Fruit fly (Drosophila melanogaster): ENCODE data around the gene CG32603.

Gene CG32603

DNA sequence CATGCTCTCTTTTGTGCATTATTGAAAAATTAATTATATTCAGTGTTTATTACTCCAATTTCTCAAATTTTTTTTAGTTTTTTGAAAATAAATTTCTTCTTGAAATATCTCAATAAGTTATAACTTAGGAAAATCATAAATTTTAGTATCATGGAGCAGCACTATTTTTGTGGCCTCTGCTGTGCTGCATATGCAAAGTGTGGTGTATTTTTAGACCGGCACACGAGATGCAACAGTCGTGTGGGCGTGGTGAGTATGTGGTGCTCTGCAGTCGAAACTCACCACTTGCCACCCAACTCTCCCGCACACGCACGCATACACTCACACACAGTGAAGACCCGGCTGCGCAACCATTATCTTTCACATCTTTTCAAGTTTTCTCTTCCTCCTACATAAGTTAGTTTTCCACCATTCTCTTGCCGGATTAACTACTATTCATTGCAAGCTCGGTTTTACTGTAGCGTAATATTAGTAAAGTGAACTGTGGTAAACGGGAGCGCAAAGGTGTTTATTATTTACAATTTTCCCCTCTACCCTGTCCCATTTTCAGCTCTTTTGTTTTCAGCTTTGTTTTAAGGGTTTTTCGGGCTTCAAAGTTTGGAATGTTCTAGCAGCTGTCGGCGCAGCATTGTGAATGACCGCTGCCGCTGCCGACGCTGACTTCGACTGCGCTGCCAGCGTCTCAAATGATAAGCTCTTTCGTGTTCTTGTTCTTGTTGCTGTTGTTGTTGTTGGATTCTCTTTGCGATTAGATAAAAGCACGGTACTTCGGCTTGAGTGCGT lies 24.3 kb downstream of the CG32603 start (continued):
- TF ChIP-seq eg (GFP tag; IDR thresholded peaks at IDR 0.05) (peak; percentile 84), Lpt (GFP tag; optimal IDR thresholded peaks at IDR 0.05) (peak; percentile 40), Hr4 (GFP tag; optimal IDR thresholded peaks at IDR 0.05) (peak; percentile 73), svp (GFP tag) (peak; percentile 87), Smox (GFP tag; optimal IDR thresholded peaks at IDR 0.05) (peak; percentile 71), Eip75B (GFP tag; optimal IDR thresholded peaks at IDR 0.05) (peak; percentile 85), fd85E (GFP tag; optimal IDR thresholded peaks at IDR 0.05) (peak; percentile 56), pdm3 (GFP tag; optimal IDR thresholded peaks at IDR 0.05) (peak; percentile 66), Gug (GFP tag; IDR thresholded peaks at IDR 0.05) (no peak; the same call in 1 of the 2 replicates), Met (GFP tag; optimal IDR thresholded peaks at IDR 0.05) (peak; percentile 83), CG11902 (GFP tag; optimal IDR thresholded peaks at IDR 0.05) (peak; percentile 30), cyc (GFP tag; optimal IDR thresholded peaks at IDR 0.05) (peak; percentile 65), CG15336 (GFP tag; IDR thresholded peaks at IDR 0.05) (peak; percentile 83), Eip78C (GFP tag) (peak; percentile 96), Sox14 (GFP tag; optimal IDR thresholded peaks at IDR 0.05) (peak; percentile 59), Hr39 (GFP tag; optimal IDR thresholded peaks at IDR 0.05) (peak; percentile 46), CG7368 (GFP tag; optimal IDR thresholded peaks at IDR 0.05) (peak; percentile 54), ss (GFP tag; optimal IDR thresholded peaks at IDR 0.05) (peak; percentile 62 to 72), salr (GFP tag; optimal IDR thresholded peaks at IDR 0.05) (peak; percentile 25 to 63), CG10631 (GFP tag; optimal IDR thresholded peaks at IDR 0.05) (peak; percentile 59), acj6 (GFP tag; optimal IDR thresholded peaks at IDR 0.05) (peak; percentile 74), CG6808 (GFP tag; optimal IDR thresholded peaks at IDR 0.05) (peak; percentile 74), Ets96B (tag; optimal IDR thresholded peaks at IDR 0.05) (peak; percentile 68)

DNA sequence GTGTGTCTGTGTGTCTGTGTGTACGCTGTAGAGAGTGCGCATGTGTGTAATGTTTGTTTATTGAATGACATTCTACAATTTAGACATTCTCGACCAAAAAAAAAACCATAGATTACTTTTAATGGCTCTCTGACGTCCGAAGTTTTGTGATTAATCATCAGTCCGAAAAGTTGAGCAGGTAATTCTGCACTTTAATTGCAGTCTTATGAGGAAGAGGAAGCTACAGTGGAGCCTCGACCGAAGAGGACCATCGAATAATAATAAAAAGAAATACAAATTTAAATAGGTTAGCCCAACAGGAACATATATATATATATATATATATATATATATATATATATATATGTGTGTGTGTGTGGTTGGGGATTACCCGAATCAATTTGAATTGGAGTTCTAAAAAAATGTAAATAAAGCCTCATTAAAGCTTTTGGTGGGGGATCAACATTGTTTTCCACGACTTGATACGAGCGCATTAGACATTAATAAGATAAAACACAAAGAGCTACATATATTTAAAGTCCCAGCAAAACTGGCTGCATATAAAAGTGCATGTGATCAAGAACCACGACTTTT lies 24.9 kb downstream of the CG32603 start:
- TF ChIP-seq Hr39 (GFP tag; optimal IDR thresholded peaks at IDR 0.05) (no peak), CG34406 (GFP tag; optimal IDR thresholded peaks at IDR 0.05) (peak; percentile 1), CG31627 (GFP tag; optimal IDR thresholded peaks at IDR 0.05) (peak; percentile 21), topi (GFP tag; optimal IDR thresholded peaks at IDR 0.05) (peak; percentile 26), svp (GFP tag) (peak; percentile 58), Smox (GFP tag; optimal IDR thresholded peaks at IDR 0.05) (peak; percentile 6), vri (GFP tag; optimal IDR thresholded peaks at IDR 0.05) (peak; percentile 11), CG10669 (GFP tag; optimal IDR thresholded peaks at IDR 0.05) (no peak), CG7368 (GFP tag; optimal IDR thresholded peaks at IDR 0.05) (no peak), Hr4 (GFP tag; optimal IDR thresholded peaks at IDR 0.05) (no peak), Eip78C (GFP tag) (peak; percentile 31), fkh (GFP tag; optimal IDR thresholded peaks at IDR 0.05) (peak; percentile 48), Lpt (GFP tag; optimal IDR thresholded peaks at IDR 0.05) (no peak), CG6808 (GFP tag; optimal IDR thresholded peaks at IDR 0.05) (no peak), Sox102F (GFP tag; optimal IDR thresholded peaks at IDR 0.05) (peak; percentile 11), Sox14 (GFP tag; optimal IDR thresholded peaks at IDR 0.05) (no peak)

DNA sequence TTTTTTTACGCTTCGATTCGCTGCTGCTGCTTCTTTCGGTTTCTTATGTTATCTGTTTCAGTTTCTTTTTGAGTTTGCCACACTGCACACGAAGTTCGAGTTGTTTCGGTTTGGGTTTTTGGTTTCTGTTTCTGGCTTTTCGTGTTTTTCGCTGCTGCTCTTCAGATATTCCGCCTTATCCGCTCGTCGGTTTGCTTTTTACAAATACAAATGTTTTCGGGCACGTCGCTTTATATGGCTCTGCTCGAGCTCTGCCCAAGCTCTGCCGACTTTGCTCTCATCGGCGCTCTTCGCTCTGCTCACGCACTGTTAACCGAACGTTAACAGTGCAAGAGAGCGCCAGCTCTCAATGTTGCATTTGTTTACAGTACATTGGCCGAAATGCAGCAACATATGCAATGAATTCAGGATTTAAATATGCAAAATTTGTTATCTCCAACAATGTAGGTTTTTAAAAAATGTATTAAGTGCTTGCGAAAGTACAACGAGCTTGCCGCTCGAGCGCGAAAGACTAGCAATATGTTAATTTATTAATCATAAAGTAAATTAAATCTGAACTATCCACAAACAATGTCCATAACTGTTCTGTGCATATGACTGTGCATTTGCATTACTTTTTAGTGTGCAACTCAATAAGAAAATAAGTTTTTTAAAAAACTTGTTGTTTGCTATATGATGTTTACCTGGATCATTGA lies 27.0 kb downstream of the CG32603 start:
- TF ChIP-seq Smox (GFP tag; optimal IDR thresholded peaks at IDR 0.05), result peak; percentile 15
- TF ChIP-seq CG15336 (GFP tag; IDR thresholded peaks at IDR 0.05), result peak; percentile 14
- no peak for TF ChIP-seq Eip75B (GFP tag; optimal IDR thresholded peaks at IDR 0.05)
- peak; percentile 41 for TF ChIP-seq acj6 (GFP tag; optimal IDR thresholded peaks at IDR 0.05)
- no peak for TF ChIP-seq CG16779 (tag; optimal IDR thresholded peaks at IDR 0.05)
- TF ChIP-seq CG10631 (GFP tag; optimal IDR thresholded peaks at IDR 0.05), result no peak
- no peak for TF ChIP-seq fd85E (GFP tag; optimal IDR thresholded peaks at IDR 0.05)
- TF ChIP-seq topi (GFP tag; optimal IDR thresholded peaks at IDR 0.05), result peak; percentile 6
- TF ChIP-seq Ets96B (tag; optimal IDR thresholded peaks at IDR 0.05), result no peak
- peak; percentile 40 for TF ChIP-seq CG4318 (GFP tag; optimal IDR thresholded peaks at IDR 0.05)
- peak; percentile 24 for TF ChIP-seq achi (GFP tag; optimal IDR thresholded peaks at IDR 0.05)
- TF ChIP-seq esn (GFP tag; optimal IDR thresholded peaks at IDR 0.05), result peak; percentile 14
- TF ChIP-seq Hr4 (GFP tag; optimal IDR thresholded peaks at IDR 0.05), result peak; percentile 48
- TF ChIP-seq dac (GFP tag; optimal IDR thresholded peaks at IDR 0.05), result no peak
- no peak for TF ChIP-seq Hr38 (GFP tag; optimal IDR thresholded peaks at IDR 0.05)
- peak; percentile 46 for TF ChIP-seq CG6808 (GFP tag; optimal IDR thresholded peaks at IDR 0.05)
- no peak for TF ChIP-seq CG34406 (GFP tag; optimal IDR thresholded peaks at IDR 0.05)
- no peak for TF ChIP-seq CG8319 (GFP tag; optimal IDR thresholded peaks at IDR 0.05)
- TF ChIP-seq Sox102F (GFP tag; optimal IDR thresholded peaks at IDR 0.05), result peak; percentile 10
- no peak for TF ChIP-seq CG8119 (GFP tag; IDR thresholded peaks at IDR 0.05)
- TF ChIP-seq CG31627 (GFP tag; optimal IDR thresholded peaks at IDR 0.05), result peak; percentile 17
- no peak for TF ChIP-seq Lpt (GFP tag; optimal IDR thresholded peaks at IDR 0.05)
- peak in 1 of 2 experiments; percentile 32 for TF ChIP-seq ss (GFP tag; optimal IDR thresholded peaks at IDR 0.05)
- TF ChIP-seq OdsH (GFP tag; optimal IDR thresholded peaks at IDR 0.05), result peak; percentile 38
- TF ChIP-seq fd59A (GFP tag; optimal IDR thresholded peaks at IDR 0.05), result peak; percentile 37
- TF ChIP-seq CG3919 (GFP tag; optimal IDR thresholded peaks at IDR 0.05), result no peak
- peak; percentile 40; the same call in 1 of the 3 replicates for TF ChIP-seq eg (GFP tag; IDR thresholded peaks at IDR 0.05)

Data from whole organism, prepupa.